Fruit fly (Drosophila melanogaster) whole organism, embryonic: ENCODE results near the gene Nsf2.

Source experiments
- Aef1 ChIP-seq: fragments of 200-800 bp; sonication (Bioruptor generic); IDR thresholded peaks from 3 replicates; pipeline ENCODE4 v1.3.6; 2022; ENCODE audit warnings: missing biosample characterization, missing genetic modification characterization
- Atf-2 ChIP-seq: fragments of 200-800 bp; sonication (Bioruptor generic); optimal IDR thresholded peaks from 2 replicates; lab custom pipeline; 2016; ENCODE audit warnings: missing biosample characterization, missing genetic modification characterization
- Atf3 ChIP-seq: fragments of 200-800 bp; sonication (Bioruptor generic); optimal IDR thresholded peaks from 3 replicates; lab custom pipeline; 2016; ENCODE audit warnings: missing biosample characterization, missing genetic modification characterization
- Blimp-1 ChIP-seq: fragments of 200-800 bp; sonication (Bioruptor generic); optimal IDR thresholded peaks from 3 replicates; lab custom pipeline; 2018; ENCODE audit warnings: missing biosample characterization, missing genetic modification characterization, mild to moderate bottlenecking, moderate library complexity, missing genetic modification reagents
- BtbVII ChIP-seq: fragments of 200-800 bp; sonication (Bioruptor generic); optimal IDR thresholded peaks from 3 replicates; lab custom pipeline; 2017; ENCODE audit warnings: missing biosample characterization, mild to moderate bottlenecking, missing genetic modification characterization
- CG10543 ChIP-seq: fragments of 200-800 bp; sonication (Bioruptor generic); optimal IDR thresholded peaks from 3 replicates; lab custom pipeline; 2017; ENCODE audit warnings: missing biosample characterization, mild to moderate bottlenecking, missing genetic modification characterization, moderate library complexity
- CG10654 ChIP-seq: fragments of 200-800 bp; sonication (Bioruptor generic); optimal IDR thresholded peaks from 2 replicates; lab custom pipeline; 2016; ENCODE audit warnings: missing biosample characterization, missing genetic modification characterization
- CG13424 ChIP-seq: fragments of 200-800 bp; sonication (Bioruptor generic); optimal IDR thresholded peaks from 2 replicates; lab custom pipeline; 2019; ENCODE audit warnings: missing biosample characterization, mild to moderate bottlenecking, missing genetic modification characterization, moderate library complexity
- CG15269 ChIP-seq: fragments of 200-800 bp; sonication (Bioruptor generic); optimal IDR thresholded peaks from 2 replicates; lab custom pipeline; 2018; ENCODE audit warnings: missing biosample characterization, mild to moderate bottlenecking, missing genetic modification characterization, moderate library complexity
- CG17186 ChIP-seq: fragments of 200-800 bp; sonication (Bioruptor generic); optimal IDR thresholded peaks from 3 replicates; lab custom pipeline; 2017; ENCODE audit warnings: missing biosample characterization, missing genetic modification reagents, missing genetic modification characterization
- CG17568 ChIP-seq: fragments of 200-800 bp; sonication (Bioruptor generic); optimal IDR thresholded peaks from 2 replicates; lab custom pipeline; 2018; ENCODE audit warnings: missing biosample characterization, mild to moderate bottlenecking, missing genetic modification characterization, moderate library complexity
- CG17802 ChIP-seq: fragments of 200-800 bp; sonication (Bioruptor generic); optimal IDR thresholded peaks from 2 replicates; lab custom pipeline; 2018; ENCODE audit warnings: missing biosample characterization, mild to moderate bottlenecking, missing genetic modification characterization, moderate library complexity
- CG17912 ChIP-seq: fragments of 200-800 bp; sonication (Bioruptor generic); optimal IDR thresholded peaks from 2 replicates; lab custom pipeline; 2018; ENCODE audit warnings: missing biosample characterization, mild to moderate bottlenecking, missing genetic modification characterization
- CG18476 ChIP-seq: fragments of 200-800 bp; sonication (Bioruptor generic); optimal IDR thresholded peaks from 2 replicates; lab custom pipeline; 2016; ENCODE audit warnings: missing biosample characterization, mild to moderate bottlenecking, missing genetic modification characterization
- CG3163 ChIP-seq: fragments of 200-800 bp; sonication (Bioruptor generic); optimal IDR thresholded peaks from 3 replicates; lab custom pipeline; 2016; ENCODE audit warnings: missing biosample characterization, missing genetic modification characterization
- CG4360 ChIP-seq: fragments of 200-800 bp; sonication (Bioruptor generic); IDR thresholded peaks from 2 replicates; pipeline ENCODE4 v1.3.6; 2022; ENCODE audit warnings: missing biosample characterization, missing genetic modification characterization
- CG4854 ChIP-seq: fragments of 200-800 bp; sonication (Bioruptor generic); optimal IDR thresholded peaks from 2 replicates; lab custom pipeline; 2016; ENCODE audit warnings: missing biosample characterization, missing genetic modification characterization, inconsistent platforms
- CG6791 ChIP-seq: fragments of 200-800 bp; sonication (Bioruptor generic); IDR thresholded peaks from 3 replicates; pipeline ENCODE4 v1.3.6; 2022; ENCODE audit warnings: missing biosample characterization, missing genetic modification characterization; ENCODE audit not compliant: partially characterized antibody
- CG8281 ChIP-seq: fragments of 200-800 bp; sonication (Bioruptor generic); optimal IDR thresholded peaks from 2 replicates; lab custom pipeline; 2018; ENCODE audit warnings: missing biosample characterization, mild to moderate bottlenecking, missing genetic modification characterization, moderate library complexity
- CG8478 ChIP-seq: fragments of >200 bp; optimal IDR thresholded peaks from 2 replicates; lab custom pipeline; 2018
- CG8765 ChIP-seq: fragments of 200-800 bp; sonication (Bioruptor generic); IDR thresholded peaks from 2 replicates; pipeline ENCODE4 v1.3.6; 2022; ENCODE audit warnings: missing biosample characterization, missing genetic modification characterization
- CHES-1-like ChIP-seq: fragments of 200-800 bp; sonication (Bioruptor generic); optimal IDR thresholded peaks from 2 replicates; lab custom pipeline; 2016; ENCODE audit warnings: missing biosample characterization, missing genetic modification characterization
- Dad ChIP-seq: fragments of 200-800 bp; sonication (Bioruptor generic); optimal IDR thresholded peaks from 3 replicates; lab custom pipeline; 2016; ENCODE audit warnings: missing biosample characterization, missing genetic modification characterization
- Dref ChIP-seq: fragments of 200-800 bp; sonication (Bioruptor generic); IDR thresholded peaks from 2 replicates; pipeline ENCODE4 v1.3.6; 2022; ENCODE audit warnings: missing biosample characterization, missing genetic modification characterization
- HLH4C ChIP-seq: fragments of 200-800 bp; sonication (Bioruptor generic); IDR thresholded peaks from 3 replicates; pipeline ENCODE4 v1.3.6; 2022; ENCODE audit warnings: missing biosample characterization, missing genetic modification characterization; ENCODE audit not compliant: partially characterized antibody
- HLH54F ChIP-seq: fragments of 200-800 bp; sonication (Bioruptor generic); optimal IDR thresholded peaks from 3 replicates; lab custom pipeline; 2016; ENCODE audit warnings: missing biosample characterization, missing genetic modification characterization
- HmgZ ChIP-seq: fragments of 200-800 bp; sonication (Bioruptor generic); optimal IDR thresholded peaks from 2 replicates; lab custom pipeline; 2018; ENCODE audit warnings: missing biosample characterization, mild to moderate bottlenecking, missing genetic modification characterization
- Hr51 ChIP-seq, 2 experiments: fragments of 200-800 bp; sonication (Bioruptor generic); optimal IDR thresholded peaks; 2 replicates in 1 of 2; 3 replicates in 1 of 2; lab custom pipeline; 2016 to 2018; ENCODE audit warnings: missing biosample characterization in 2 of 2, missing genetic modification characterization in 2 of 2, mild to moderate bottlenecking in 1 of 2, moderate library complexity in 1 of 2
- Hr78 ChIP-seq, 2 experiments: fragments of 200-800 bp in 1 of 2; fragments of >200 bp in 1 of 2; sonication (Bioruptor generic) in 1 of 2; optimal IDR thresholded peaks; 2 replicates each; lab custom pipeline; 2017 to 2019; ENCODE audit warnings: missing biosample characterization in 2 of 2, missing genetic modification characterization in 2 of 2, mild to moderate bottlenecking in 1 of 2, moderate library complexity in 1 of 2
- Kr ChIP-seq: fragments of 200-800 bp; sonication (Bioruptor generic); optimal IDR thresholded peaks from 2 replicates; lab custom pipeline; 2017; ENCODE audit warnings: missing biosample characterization, mild to moderate bottlenecking, missing genetic modification characterization
- Meics ChIP-seq: fragments of 200-800 bp; sonication (Bioruptor generic); optimal IDR thresholded peaks from 2 replicates; lab custom pipeline; 2017; ENCODE audit warnings: missing biosample characterization, mild to moderate bottlenecking, missing genetic modification characterization
- Nf-YA ChIP-seq: fragments of 200-800 bp; sonication (Bioruptor generic); IDR thresholded peaks from 2 replicates; pipeline ENCODE4 v1.3.6; 2022; ENCODE audit warnings: missing biosample characterization, missing genetic modification characterization
- Poxn ChIP-seq: fragments of 200-800 bp; sonication (Bioruptor generic); IDR thresholded peaks from 2 replicates; pipeline ENCODE4 v1.3.6; 2022; ENCODE audit warnings: missing biosample characterization, missing genetic modification characterization
- Ptx1 ChIP-seq: fragments of 200-800 bp; sonication (Bioruptor generic); IDR thresholded peaks from 2 replicates; pipeline ENCODE4 v1.3.6; 2022; ENCODE audit warnings: missing biosample characterization, missing genetic modification characterization
- ac ChIP-seq: fragments of 200-800 bp; sonication (Bioruptor generic); optimal IDR thresholded peaks from 3 replicates; lab custom pipeline; 2017; ENCODE audit warnings: missing biosample characterization, mild to moderate bottlenecking, missing genetic modification characterization
- bbx ChIP-seq: fragments of 200-800 bp; sonication (Bioruptor generic); IDR thresholded peaks from 2 replicates; pipeline ENCODE4 v1.3.6; 2022; ENCODE audit warnings: missing biosample characterization, missing genetic modification characterization; ENCODE audit not compliant: partially characterized antibody
- bigmax ChIP-seq: fragments of 200-800 bp; sonication (Bioruptor generic); optimal IDR thresholded peaks from 2 replicates; lab custom pipeline; 2018; ENCODE audit warnings: missing biosample characterization, mild to moderate bottlenecking, missing genetic modification characterization
- chm ChIP-seq: fragments of 200-800 bp; sonication (Bioruptor generic); IDR thresholded peaks from 2 replicates; pipeline ENCODE4 v1.3.6; 2022; ENCODE audit warnings: missing biosample characterization, missing genetic modification characterization
- crol ChIP-seq: fragments of 200-800 bp; sonication (Bioruptor generic); IDR thresholded peaks from 2 replicates; pipeline ENCODE4 v1.3.6; 2022; ENCODE audit warnings: missing biosample characterization, missing genetic modification characterization
- emc ChIP-seq: fragments of 200-800 bp; sonication (Bioruptor generic); optimal IDR thresholded peaks from 2 replicates; lab custom pipeline; 2016; ENCODE audit warnings: missing biosample characterization, missing genetic modification characterization
- gsb ChIP-seq: fragments of 200-800 bp; sonication (Bioruptor generic); IDR thresholded peaks from 2 replicates; pipeline ENCODE4 v1.3.6; 2022; ENCODE audit warnings: missing biosample characterization, missing genetic modification characterization
- gsb-n ChIP-seq: fragments of 200-800 bp; sonication (Bioruptor generic); optimal IDR thresholded peaks from 3 replicates; lab custom pipeline; 2018; ENCODE audit warnings: missing biosample characterization, mild to moderate bottlenecking, missing genetic modification characterization
- mirr ChIP-seq: fragments of 200-800 bp; sonication (Bioruptor generic); optimal IDR thresholded peaks from 3 replicates; lab custom pipeline; 2018; ENCODE audit warnings: missing biosample characterization, mild to moderate bottlenecking, missing genetic modification characterization
- peb ChIP-seq: fragments of 200-800 bp; sonication (Bioruptor generic); IDR thresholded peaks from 2 replicates; pipeline ENCODE4 v1.3.6; 2022; ENCODE audit warnings: missing biosample characterization, missing genetic modification characterization
- run ChIP-seq: fragments of 200-800 bp; sonication (Bioruptor generic); optimal IDR thresholded peaks from 3 replicates; lab custom pipeline; 2018; ENCODE audit warnings: missing biosample characterization, mild to moderate bottlenecking, missing genetic modification characterization
- sqz ChIP-seq: fragments of 200-800 bp; sonication (Bioruptor generic); optimal IDR thresholded peaks from 3 replicates; lab custom pipeline; 2018; ENCODE audit warnings: missing biosample characterization, mild to moderate bottlenecking, missing genetic modification characterization
- ssp ChIP-seq: fragments of 200-800 bp; sonication (Bioruptor generic); IDR thresholded peaks from 2 replicates; pipeline ENCODE4 v1.3.6; 2022; ENCODE audit warnings: missing biosample characterization, missing genetic modification characterization
- tna ChIP-seq: fragments of 200-800 bp; sonication (Bioruptor generic); IDR thresholded peaks from 2 replicates; pipeline ENCODE4 v1.3.6; 2022; ENCODE audit warnings: missing biosample characterization, missing genetic modification characterization; ENCODE audit not compliant: partially characterized antibody
- ttk ChIP-seq: fragments of 200-800 bp; sonication (Bioruptor generic); IDR thresholded peaks from 2 replicates; pipeline ENCODE4 v2.1.2; 2022; ENCODE audit warnings: missing biosample characterization, missing genetic modification characterization
- vnd ChIP-seq: fragments of 200-800 bp; sonication (Bioruptor generic); IDR thresholded peaks from 3 replicates; pipeline ENCODE4 v1.3.6; 2022; ENCODE audit warnings: missing biosample characterization, missing genetic modification characterization; ENCODE audit not compliant: partially characterized antibody
- wor ChIP-seq: fragments of 200-800 bp; sonication (Bioruptor generic); IDR thresholded peaks from 2 replicates; pipeline ENCODE4 v1.3.6; 2022; ENCODE audit warnings: missing biosample characterization, missing genetic modification characterization

Nsf2 gene

DNA sequence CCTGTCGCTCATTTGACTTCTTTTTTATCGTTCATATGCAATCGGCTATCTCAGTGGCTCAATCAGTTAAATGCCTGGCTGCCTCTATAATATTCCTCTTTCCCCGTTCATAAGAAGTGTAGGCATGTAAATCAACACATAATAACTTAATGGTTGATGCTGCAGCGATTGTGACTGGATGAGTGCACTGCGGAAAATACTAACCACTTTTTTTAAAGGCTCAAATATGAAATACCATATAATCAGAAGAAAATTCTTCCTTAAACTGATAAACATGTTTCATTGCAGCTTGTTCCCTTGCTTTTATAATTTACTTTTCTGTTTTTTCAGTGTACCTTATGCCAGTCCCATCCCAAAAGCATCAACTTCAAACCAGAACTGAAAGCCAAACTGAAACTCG is 47.1 kb upstream of the Nsf2 start (continued):
- TF ChIP-seq mirr (GFP tag; lab: Kevin White, UChicago) (no peak), CG8478 (no peak), bbx (GFP tag; lab: Robert Waterston, UW) (no peak), CG17568 (GFP tag; lab: Kevin White, UChicago) (no peak), HLH4C (GFP tag; lab: Robert Waterston, UW) (no peak), Kr (GFP tag; lab: Kevin White, UChicago) (no peak), CG13424 (tag; lab: Kevin White, UChicago) (peak; percentile 4), tna (GFP tag; lab: Robert Waterston, UW) (no peak), CG3163 (GFP tag; lab: Kevin White, UChicago) (no peak), CG8281 (tag; lab: Kevin White, UChicago) (no peak), bigmax (no peak), Hr78 (GFP tag; optimal IDR thresholded peaks at IDR 0.05; lab: Kevin White, UChicago) (no peak), CG8765 (GFP tag; lab: Robert Waterston, UW) (peak; percentile 31; the same call in 1 of the 2 replicates), CG6791 (GFP tag; lab: Robert Waterston, UW) (no peak), CG10543 (GFP tag; lab: Kevin White, UChicago) (no peak), CG4854 (no peak), Atf-2 (peak; percentile 46), peb (no peak), gsb (GFP tag; lab: Robert Waterston, UW) (no peak), ssp (GFP tag; lab: Robert Waterston, UW) (0 out of 2 replicates have a peak, but pooled peaks have one; percentile 15), CG18476 (GFP tag; lab: Kevin White, UChicago) (no peak), crol (GFP tag; lab: Robert Waterston, UW) (no peak), BtbVII (GFP tag; lab: Kevin White, UChicago) (no peak), CG17186 (GFP tag; lab: Kevin White, UChicago) (no peak), CHES-1-like (GFP tag; lab: Kevin White, UChicago) (no peak), HmgZ (tag; lab: Kevin White, UChicago) (no peak), Aef1 (GFP tag; lab: Robert Waterston, UW) (no peak), run (tag; lab: Kevin White, UChicago) (no peak), Dad (GFP tag; lab: Kevin White, UChicago) (no peak), gsb-n (tag; lab: Kevin White, UChicago) (peak; percentile 18), ttk (peak; percentile 26; the same call in 1 of the 2 replicates), chm (peak; percentile 11; the same call in 1 of the 2 replicates), Hr51 (GFP tag; optimal IDR thresholded peaks at IDR 0.05; lab: Kevin White, UChicago) (no peak), Blimp-1 (GFP tag; lab: Kevin White, UChicago) (peak; percentile 46), ac (GFP tag; lab: Kevin White, UChicago) (no peak), Atf3 (no peak), sqz (GFP tag; lab: Kevin White, UChicago) (no peak), emc (GFP tag; lab: Kevin White, UChicago) (no peak), wor (GFP tag; lab: Robert Waterston, UW) (no peak), Dref (GFP tag; lab: Robert Waterston, UW) (no peak), CG4360 (no peak), Ptx1 (no peak), CG17912 (no peak), Poxn (GFP tag; lab: Robert Waterston, UW) (no peak), Nf-YA (GFP tag; lab: Robert Waterston, UW) (0 out of 2 replicates have a peak, but pooled peaks have one; percentile 30), HLH54F (GFP tag; lab: Kevin White, UChicago) (no peak), CG17802 (tag; lab: Kevin White, UChicago) (no peak), Meics (GFP tag; lab: Kevin White, UChicago) (no peak), CG10654 (no peak), vnd (GFP tag; lab: Robert Waterston, UW) (no peak), CG15269 (no peak)
